Worm (Caenorhabditis elegans) whole organism, mixed stage, embryonic: Measurements from ENCODE around the gene sru-3.

Experiments
- M03D4.4 ChIP-seq: sonication (generic microtip); optimal IDR thresholded peaks from 2 replicates; lab custom pipeline; 2017; ENCODE audit warnings: mild to moderate bottlenecking, missing genetic modification characterization, missing compliant biosample characterization
- elt-3 ChIP-seq: fragments of 150-350 bp; optimal IDR thresholded peaks from 2 replicates; lab custom pipeline; 2014; ENCODE audit warnings: missing biosample characterization, missing genetic modification characterization
- unc-62 ChIP-seq: fragments of 150-350 bp; optimal IDR thresholded peaks from 2 replicates; lab custom pipeline; 2014; ENCODE audit warnings: missing biosample characterization, missing genetic modification reagents, missing genetic modification characterization

DNA sequence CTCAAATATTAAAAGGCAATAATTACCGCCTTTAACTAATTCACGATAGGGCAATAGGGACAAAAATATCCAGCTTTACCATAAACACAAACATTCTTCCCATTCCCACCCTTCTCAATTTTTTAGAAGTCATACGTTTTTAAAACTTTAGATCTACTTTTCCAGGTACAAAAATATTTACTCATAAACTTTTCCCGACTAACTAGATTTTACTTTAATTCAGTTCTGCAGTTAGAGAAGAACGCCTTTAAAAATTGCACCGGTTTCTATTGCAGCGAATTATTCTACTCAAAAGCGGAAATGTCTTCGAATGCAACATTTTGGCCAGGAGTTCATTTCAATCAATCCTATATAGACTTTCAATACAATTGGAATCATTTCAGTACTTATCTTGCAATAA lies at the start of gene sru-3:
- TF ChIP-seq elt-3 (tag; lab: Kevin White, UChicago) = no peak
- TF ChIP-seq unc-62 (GFP tag; lab: Kevin White, UChicago) = no peak
- no peak for TF ChIP-seq M03D4.4 (tag; lab: Kevin White, UChicago)
